Worm (Caenorhabditis elegans) whole organism, midembryonic: ENCODE results near the gene K04G7.1.

Source experiments
- T22C8.4 ChIP-seq: fragments of 200-800 bp; sonication (Bioruptor generic); IDR thresholded peaks from 2 replicates; pipeline ENCODE4 v1.3.6; 2022; ENCODE audit warnings: missing genetic modification characterization, missing compliant biosample characterization
- cog-1 ChIP-seq: sonication (generic microtip); optimal IDR thresholded peaks from 2 replicates; lab custom pipeline; 2016; ENCODE audit warnings: missing genetic modification characterization, missing compliant biosample characterization
- flt-1 ChIP-seq: fragments of 200-800 bp; sonication (Bioruptor generic); IDR thresholded peaks from 2 replicates; pipeline ENCODE4 v1.3.6; 2022; ENCODE audit warnings: missing genetic modification characterization, missing compliant biosample characterization
- klf-2 ChIP-seq: fragments of 200-800 bp; sonication (Bioruptor generic); conservative IDR thresholded peaks from 2 replicates; pipeline ENCODE4 v1.3.6; 2022; ENCODE audit warnings: missing genetic modification reagents, missing genetic modification characterization, missing compliant biosample characterization
- med-1 ChIP-seq: sonication (generic microtip); optimal IDR thresholded peaks from 2 replicates; lab custom pipeline; 2017; ENCODE audit warnings: missing genetic modification characterization, mild to moderate bottlenecking, missing compliant biosample characterization, antibody characterized with exemption, missing genetic modification reagents; ENCODE audit not compliant: insufficient read depth
- ref-1 ChIP-seq: fragments of 200-800 bp; sonication (Bioruptor generic); conservative IDR thresholded peaks from 2 replicates; pipeline ENCODE4 v1.3.6; 2022; ENCODE audit warnings: missing genetic modification reagents, missing genetic modification characterization, missing compliant biosample characterization
- tab-1 ChIP-seq: fragments of 200-800 bp; sonication (Bioruptor generic); IDR thresholded peaks from 2 replicates; pipeline ENCODE4 v1.3.6; 2022; ENCODE audit warnings: missing genetic modification characterization, missing compliant biosample characterization
- ztf-23 ChIP-seq: fragments of 200-800 bp; sonication (Bioruptor generic); IDR thresholded peaks from 2 replicates; pipeline ENCODE4 v1.3.6; 2022; ENCODE audit warnings: missing genetic modification reagents, missing genetic modification characterization, missing compliant biosample characterization
- ztf-29 ChIP-seq: fragments of 200-800 bp; sonication (Bioruptor generic); IDR thresholded peaks from 2 replicates; pipeline ENCODE4 v1.3.6; 2022; ENCODE audit warnings: missing genetic modification reagents, missing genetic modification characterization, missing compliant biosample characterization

K04G7.1 gene

ce11 chrIII:7189581-7190128, 27.1 kb downstream of the K04G7.1 start, which contains the start of gene rps-21:
Gene rps-21 (minus strand): TSS chrIII:7189631.
- TF ChIP-seq cog-1 (tag; lab: Kevin White, UChicago) (peak; percentile 34), ztf-23 (peak; percentile 55; the same call in 1 of the 2 replicates), ref-1 (GFP tag; lab: Robert Waterston, UW) (no peak), flt-1 (GFP tag; lab: Robert Waterston, UW) (0 out of 2 replicates have a peak, but pooled peaks have one; percentile 4)

ce11 chrIII:7192942-7193665, 30.6 kb downstream of the K04G7.1 start, which contains the start of gene mec-14:
Gene mec-14 (minus strand): TSS chrIII:7192992.
- TF ChIP-seq med-1 (GFP tag; lab: Kevin White, UChicago) (no peak), ref-1 (GFP tag; lab: Robert Waterston, UW) (no peak), tab-1 (GFP tag; lab: Robert Waterston, UW) (no peak), ztf-23 (no peak), flt-1 (GFP tag; lab: Robert Waterston, UW) (no peak), ztf-29 (no peak)

- TF ChIP-seq flt-1 (GFP tag; lab: Robert Waterston, UW) (no peak), ztf-29 (no peak), ref-1 (GFP tag; lab: Robert Waterston, UW) (no peak), cog-1 (tag; lab: Kevin White, UChicago) (no peak), tab-1 (GFP tag; lab: Robert Waterston, UW) (no peak), T22C8.4 (GFP tag; lab: Robert Waterston, UW) (no peak), med-1 (GFP tag; lab: Kevin White, UChicago) (no peak), klf-2 (no peak), ztf-23 (no peak)
Observed at ce11 chrIII:7195325-7195724, 32.8 kb downstream of the K04G7.1 start, which contains the start of gene F37C12.18. Gene F37C12.18 (minus strand): TSS chrIII:7195425.

ce11 chrIII:7197973-7198372, 35.5 kb downstream of the K04G7.1 start, which contains the start of gene exos-9:
Gene exos-9 (minus strand): TSS chrIII:7198073.
- TF ChIP-seq ref-1 (GFP tag; lab: Robert Waterston, UW): no peak
- TF ChIP-seq ztf-23: no peak
- TF ChIP-seq med-1 (GFP tag; lab: Kevin White, UChicago): no peak
- no peak for TF ChIP-seq T22C8.4 (GFP tag; lab: Robert Waterston, UW)
- no peak for TF ChIP-seq ztf-29
- no peak for TF ChIP-seq cog-1 (tag; lab: Kevin White, UChicago)
- TF ChIP-seq tab-1 (GFP tag; lab: Robert Waterston, UW): no peak
- no peak for TF ChIP-seq klf-2
- no peak for TF ChIP-seq flt-1 (GFP tag; lab: Robert Waterston, UW)

ce11 chrIII:7198838-7199237, 36.3 kb downstream of the K04G7.1 start, which contains the start of gene pfd-5:
Gene pfd-5 (minus strand): TSS chrIII:7198884.
- no peak for TF ChIP-seq med-1 (GFP tag; lab: Kevin White, UChicago)
- TF ChIP-seq ref-1 (GFP tag; lab: Robert Waterston, UW): no peak
- peak; percentile 52 for TF ChIP-seq cog-1 (tag; lab: Kevin White, UChicago)
- no peak for TF ChIP-seq tab-1 (GFP tag; lab: Robert Waterston, UW)
- TF ChIP-seq T22C8.4 (GFP tag; lab: Robert Waterston, UW): no peak; the same call in 1 of the 2 replicates
- TF ChIP-seq ztf-29: no peak
- TF ChIP-seq klf-2: peak; percentile 71; the same call in 1 of the 2 replicates
- TF ChIP-seq flt-1 (GFP tag; lab: Robert Waterston, UW): peak; percentile 84
- peak; percentile 74 for TF ChIP-seq ztf-23

- TF ChIP-seq ztf-23 (no peak), flt-1 (GFP tag; lab: Robert Waterston, UW) (no peak), cog-1 (tag; lab: Kevin White, UChicago) (no peak), ztf-29 (no peak), T22C8.4 (GFP tag; lab: Robert Waterston, UW) (no peak), klf-2 (no peak), med-1 (GFP tag; lab: Kevin White, UChicago) (no peak), ref-1 (GFP tag; lab: Robert Waterston, UW) (no peak), tab-1 (GFP tag; lab: Robert Waterston, UW) (no peak)
Observed at ce11 chrIII:7199467-7199866, 37.0 kb downstream of the K04G7.1 start.

ce11 chrIII:7201378-7202256, 39.1 kb downstream of the K04G7.1 start, which contains the start of gene dpy-31:
Gene dpy-31 (plus strand): TSS chrIII:7202206.
- TF ChIP-seq ztf-29 (peak; percentile 31; the same call in 1 of the 2 replicates), med-1 (GFP tag; lab: Kevin White, UChicago) (no peak)

ce11 chrIII:7203130-7203775, 40.7 kb downstream of the K04G7.1 start:
- TF ChIP-seq med-1 (GFP tag; lab: Kevin White, UChicago) (no peak), ref-1 (GFP tag; lab: Robert Waterston, UW) (no peak), tab-1 (GFP tag; lab: Robert Waterston, UW) (no peak), ztf-29 (no peak), cog-1 (tag; lab: Kevin White, UChicago) (no peak)
